Fruit fly (Drosophila melanogaster) whole organism, prepupa: ENCODE results near the gene Ubr3.

Source experiments
- Blimp-1 ChIP-seq: fragments of 200-800 bp; sonication (Bioruptor generic); optimal IDR thresholded peaks from 3 replicates; lab custom pipeline; 2017; ENCODE audit warnings: missing biosample characterization, missing genetic modification characterization, mild to moderate bottlenecking, moderate library complexity, missing genetic modification reagents
- CG10669 ChIP-seq: fragments of 200-800 bp; sonication (Bioruptor generic); optimal IDR thresholded peaks from 3 replicates; lab custom pipeline; 2018; ENCODE audit warnings: missing biosample characterization, mild to moderate bottlenecking, missing genetic modification characterization, moderate library complexity
- CG11294 ChIP-seq: fragments of 200-800 bp; sonication (Bioruptor generic); IDR thresholded peaks from 2 replicates; pipeline ENCODE4 v1.3.6; 2022; ENCODE audit warnings: missing biosample characterization, missing genetic modification characterization
- CG11762 ChIP-seq: fragments of 200-800 bp; sonication (Bioruptor generic); optimal IDR thresholded peaks from 3 replicates; lab custom pipeline; 2016; ENCODE audit warnings: missing biosample characterization, missing genetic modification characterization; ENCODE audit not compliant: insufficient read depth
- CG15336 ChIP-seq: fragments of 200-800 bp; sonication (Bioruptor generic); IDR thresholded peaks from 2 replicates; pipeline ENCODE4 v1.3.6; 2022; ENCODE audit warnings: missing biosample characterization, missing genetic modification characterization
- CG1621 ChIP-seq: fragments of 200-800 bp; sonication (Bioruptor generic); optimal IDR thresholded peaks from 3 replicates; lab custom pipeline; 2018; ENCODE audit warnings: missing biosample characterization, mild to moderate bottlenecking, missing genetic modification characterization
- CG16779 ChIP-seq: fragments of 200-800 bp; sonication (Bioruptor generic); optimal IDR thresholded peaks from 3 replicates; lab custom pipeline; 2017; ENCODE audit warnings: missing biosample characterization, mild to moderate bottlenecking, missing genetic modification characterization
- CG3032 ChIP-seq: fragments of 200-800 bp; optimal IDR thresholded peaks from 2 replicates; lab custom pipeline; 2019; ENCODE audit warnings: missing biosample characterization, mild to moderate bottlenecking, missing genetic modification characterization, moderate library complexity
- CG31627 ChIP-seq: fragments of 200-800 bp; sonication (Bioruptor generic); optimal IDR thresholded peaks from 3 replicates; lab custom pipeline; 2016; ENCODE audit warnings: missing biosample characterization, missing genetic modification characterization
- CG32006 ChIP-seq: fragments of 200-800 bp; sonication (Bioruptor generic); optimal IDR thresholded peaks from 3 replicates; lab custom pipeline; 2017; ENCODE audit warnings: missing biosample characterization, mild to moderate bottlenecking, missing genetic modification characterization
- CG4318 ChIP-seq: fragments of 200-800 bp; sonication (Bioruptor generic); optimal IDR thresholded peaks from 3 replicates; lab custom pipeline; 2017; ENCODE audit warnings: missing biosample characterization, mild to moderate bottlenecking, missing genetic modification characterization
- CG6163 ChIP-seq: fragments of 200-800 bp; sonication (Bioruptor generic); IDR thresholded peaks from 3 replicates; pipeline ENCODE4 v1.3.6; 2022; ENCODE audit warnings: missing biosample characterization, missing genetic modification characterization
- CG6792 ChIP-seq: fragments of 200-800 bp; sonication (Bioruptor generic); optimal IDR thresholded peaks from 3 replicates; lab custom pipeline; 2016; ENCODE audit warnings: missing biosample characterization, missing genetic modification characterization
- CG6808 ChIP-seq: fragments of 200-800 bp; sonication (Bioruptor generic); optimal IDR thresholded peaks from 3 replicates; lab custom pipeline; 2017; ENCODE audit warnings: missing biosample characterization, missing genetic modification characterization, mild to moderate bottlenecking, moderate library complexity, missing genetic modification reagents
- CG7368 ChIP-seq: fragments of 200-800 bp; sonication (Bioruptor generic); optimal IDR thresholded peaks from 3 replicates; lab custom pipeline; 2016; ENCODE audit warnings: missing biosample characterization, missing genetic modification characterization
- CG8119 ChIP-seq: fragments of 200-800 bp; sonication (Bioruptor generic); IDR thresholded peaks from 3 replicates; pipeline ENCODE4 v1.3.6; 2022; ENCODE audit warnings: missing biosample characterization, missing genetic modification characterization
- CG8632 ChIP-seq: fragments of 200-800 bp; sonication (Bioruptor generic); optimal IDR thresholded peaks from 3 replicates; lab custom pipeline; 2016; ENCODE audit warnings: missing biosample characterization, missing genetic modification characterization
- CG9139 ChIP-seq: fragments of 200-800 bp; sonication (Bioruptor generic); optimal IDR thresholded peaks from 3 replicates; lab custom pipeline; 2017; ENCODE audit warnings: missing biosample characterization, mild to moderate bottlenecking, missing genetic modification characterization
- Eip75B ChIP-seq: fragments of 200-800 bp; sonication (Bioruptor generic); optimal IDR thresholded peaks from 3 replicates; lab custom pipeline; 2016; ENCODE audit warnings: missing biosample characterization, missing genetic modification characterization
- Eip78C ChIP-seq: fragments of 200-800 bp; sonication (Bioruptor generic); peaks from one replicate; lab custom pipeline; 2016; ENCODE audit warnings: missing biosample characterization, missing genetic modification characterization
- Eip93F ChIP-seq: fragments of 200-800 bp; sonication (Bioruptor generic); optimal IDR thresholded peaks from 2 replicates; lab custom pipeline; 2016; ENCODE audit warnings: missing biosample characterization, mild to moderate bottlenecking, missing genetic modification characterization
- Ets96B ChIP-seq: fragments of 200-800 bp; optimal IDR thresholded peaks from 2 replicates; lab custom pipeline; 2019; ENCODE audit warnings: missing biosample characterization, mild to moderate bottlenecking, missing genetic modification characterization, moderate library complexity
- Gug ChIP-seq: fragments of 200-800 bp; sonication (Bioruptor generic); IDR thresholded peaks from 2 replicates; pipeline ENCODE4 v1.3.6; 2022; ENCODE audit warnings: missing biosample characterization, missing genetic modification characterization
- Hr39 ChIP-seq: fragments of 200-800 bp; sonication (Bioruptor generic); optimal IDR thresholded peaks from 2 replicates; lab custom pipeline; 2016; ENCODE audit warnings: missing biosample characterization, missing genetic modification characterization
- Hr4 ChIP-seq: fragments of 200-800 bp; sonication (Bioruptor generic); optimal IDR thresholded peaks from 3 replicates; lab custom pipeline; 2016; ENCODE audit warnings: missing biosample characterization, missing genetic modification characterization
- Met ChIP-seq: fragments of 200-800 bp; sonication (Bioruptor generic); optimal IDR thresholded peaks from 3 replicates; lab custom pipeline; 2016; ENCODE audit warnings: missing biosample characterization, missing genetic modification characterization
- OdsH ChIP-seq: fragments of 200-800 bp; sonication (Bioruptor generic); optimal IDR thresholded peaks from 3 replicates; lab custom pipeline; 2016; ENCODE audit warnings: missing biosample characterization, missing genetic modification characterization
- Smox ChIP-seq: fragments of 200-800 bp; sonication (Bioruptor generic); optimal IDR thresholded peaks from 3 replicates; lab custom pipeline; 2016; ENCODE audit warnings: missing biosample characterization, missing genetic modification characterization
- Sox102F ChIP-seq: fragments of 200-800 bp; sonication (Bioruptor generic); optimal IDR thresholded peaks from 2 replicates; lab custom pipeline; 2016; ENCODE audit warnings: missing biosample characterization, mild to moderate bottlenecking, missing genetic modification characterization
- Sox14 ChIP-seq: fragments of 200-800 bp; sonication (Bioruptor generic); optimal IDR thresholded peaks from 3 replicates; lab custom pipeline; 2016; ENCODE audit warnings: missing biosample characterization, missing genetic modification characterization
- Sox15 ChIP-seq: fragments of 200-800 bp; sonication (Bioruptor generic); optimal IDR thresholded peaks from 3 replicates; lab custom pipeline; 2016; ENCODE audit warnings: missing biosample characterization, missing genetic modification characterization
- achi ChIP-seq: fragments of 200-800 bp; sonication (Bioruptor generic); optimal IDR thresholded peaks from 3 replicates; lab custom pipeline; 2016; ENCODE audit warnings: missing biosample characterization, missing genetic modification characterization
- acj6 ChIP-seq: fragments of 200-800 bp; sonication (Bioruptor generic); optimal IDR thresholded peaks from 3 replicates; lab custom pipeline; 2016; ENCODE audit warnings: missing biosample characterization, missing genetic modification characterization
- dsx ChIP-seq: fragments of 200-800 bp; optimal IDR thresholded peaks from 3 replicates; lab custom pipeline; 2019; ENCODE audit warnings: missing biosample characterization, mild to moderate bottlenecking, missing genetic modification characterization, moderate library complexity; ENCODE audit not compliant: poor library complexity, severe bottlenecking
- eg ChIP-seq: fragments of 200-800 bp; sonication (Bioruptor generic); IDR thresholded peaks from 3 replicates; pipeline ENCODE4 v1.3.6; 2022; ENCODE audit warnings: missing biosample characterization, missing genetic modification characterization
- esn ChIP-seq: fragments of 200-800 bp; sonication (Bioruptor generic); optimal IDR thresholded peaks from 2 replicates; lab custom pipeline; 2016; ENCODE audit warnings: missing biosample characterization, mild to moderate bottlenecking, missing genetic modification characterization, moderate library complexity
- fd59A ChIP-seq: fragments of 200-800 bp; sonication (Bioruptor generic); optimal IDR thresholded peaks from 2 replicates; lab custom pipeline; 2017; ENCODE audit warnings: missing biosample characterization, mild to moderate bottlenecking, missing genetic modification characterization, missing genetic modification reagents
- fkh ChIP-seq: fragments of 200-800 bp; sonication (Bioruptor generic); optimal IDR thresholded peaks from 3 replicates; lab custom pipeline; 2017; ENCODE audit warnings: missing biosample characterization, mild to moderate bottlenecking, missing genetic modification characterization, moderate library complexity
- lz ChIP-seq: fragments of 200-800 bp; sonication (Bioruptor generic); optimal IDR thresholded peaks from 3 replicates; lab custom pipeline; 2016; ENCODE audit warnings: missing biosample characterization, missing genetic modification characterization
- net ChIP-seq: fragments of 200-800 bp; sonication (Bioruptor generic); optimal IDR thresholded peaks from 3 replicates; lab custom pipeline; 2016; ENCODE audit warnings: missing biosample characterization, missing genetic modification characterization
- salr ChIP-seq, 2 experiments: fragments of 200-800 bp; sonication (Bioruptor generic); optimal IDR thresholded peaks; 3 replicates each; lab custom pipeline; 2016 to 2018; ENCODE audit warnings: missing biosample characterization in 2 of 2, missing genetic modification characterization in 2 of 2, mild to moderate bottlenecking in 1 of 2
- spab ChIP-seq: fragments of 200-800 bp; sonication (Bioruptor generic); optimal IDR thresholded peaks from 2 replicates; lab custom pipeline; 2017; ENCODE audit warnings: missing biosample characterization, mild to moderate bottlenecking, missing genetic modification characterization, missing genetic modification reagents
- ss ChIP-seq, 2 experiments: fragments of 200-800 bp; sonication (Bioruptor generic); optimal IDR thresholded peaks; 2 replicates in 1 of 2; 3 replicates in 1 of 2; lab custom pipeline; 2017 to 2018; ENCODE audit warnings: mild to moderate bottlenecking in 2 of 2, missing biosample characterization in 2 of 2, missing genetic modification characterization in 2 of 2, moderate library complexity in 1 of 2
- svp ChIP-seq: fragments of 200-800 bp; sonication (Bioruptor generic); peaks from one replicate; lab custom pipeline; 2016; ENCODE audit warnings: missing biosample characterization, missing genetic modification characterization
- vri ChIP-seq: fragments of 200-800 bp; sonication (Bioruptor generic); optimal IDR thresholded peaks from 3 replicates; lab custom pipeline; 2016; ENCODE audit warnings: missing biosample characterization, mild to moderate bottlenecking, missing genetic modification characterization

Gene Ubr3

dm6 chrX:7980786-7981185 lies 45.1 kb downstream of the Ubr3 start:
- no peak for TF ChIP-seq CG8632 (GFP tag; lab: Kevin White, UChicago)
- TF ChIP-seq acj6 (GFP tag; lab: Kevin White, UChicago), result no peak
- TF ChIP-seq Sox14 (GFP tag; lab: Kevin White, UChicago), result no peak
- no peak for TF ChIP-seq CG32006 (GFP tag; lab: Kevin White, UChicago)
- TF ChIP-seq CG16779 (tag; lab: Kevin White, UChicago), result no peak
- TF ChIP-seq CG8119 (GFP tag; lab: Robert Waterston, UW), result peak; percentile 57
- no peak for TF ChIP-seq CG11762 (GFP tag; lab: Kevin White, UChicago)
- TF ChIP-seq ss (GFP tag; optimal IDR thresholded peaks at IDR 0.05; lab: Kevin White, UChicago), result peak; percentile 87
- peak; percentile 33 for TF ChIP-seq CG10669 (GFP tag; lab: Kevin White, UChicago)
- no peak for TF ChIP-seq Met (GFP tag; lab: Kevin White, UChicago)
- peak; percentile 77 for TF ChIP-seq CG9139
- TF ChIP-seq Ets96B, result peak; percentile 48
- no peak for TF ChIP-seq Sox102F
- peak; percentile 58 for TF ChIP-seq dsx
- peak; percentile 51 for TF ChIP-seq CG3032
- peak; percentile 43 for TF ChIP-seq spab
- peak; percentile 71 for TF ChIP-seq CG6808 (GFP tag; lab: Kevin White, UChicago)
- TF ChIP-seq achi (GFP tag; lab: Kevin White, UChicago), result peak; percentile 3
- peak; percentile 21; the same call in 1 of the 2 replicates for TF ChIP-seq CG15336 (GFP tag; lab: Robert Waterston, UW)
- TF ChIP-seq CG6163 (GFP tag; lab: Robert Waterston, UW), result 0 out of 3 replicates have a peak, but pooled peaks have one; percentile 42

DNA sequence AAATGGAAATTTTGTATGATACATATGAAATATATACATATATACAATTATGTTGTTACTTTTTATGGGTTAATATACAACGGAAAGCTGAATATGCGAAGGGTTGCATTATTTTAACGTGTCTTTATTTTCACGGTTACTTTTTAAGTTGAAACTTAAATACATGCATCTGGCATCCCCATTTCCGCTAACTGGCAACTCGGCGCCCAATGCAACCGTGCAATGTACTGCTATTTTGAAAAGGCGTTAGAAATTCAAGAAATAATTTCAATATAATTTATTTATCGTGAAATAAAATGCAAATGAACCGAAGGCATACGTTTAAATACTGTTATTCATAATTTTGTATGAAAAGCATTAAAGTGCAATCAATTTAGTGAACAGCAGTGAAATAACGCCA lies 50.9 kb downstream of the Ubr3 start:
- TF ChIP-seq CG9139 (no peak), CG10669 (GFP tag; lab: Kevin White, UChicago) (no peak), CG6808 (GFP tag; lab: Kevin White, UChicago) (peak; percentile 25), Eip78C (peak; percentile 18), Hr4 (GFP tag; lab: Kevin White, UChicago) (no peak), dsx (no peak), fd59A (no peak), CG1621 (tag; lab: Kevin White, UChicago) (no peak), esn (GFP tag; lab: Kevin White, UChicago) (peak; percentile 13), CG7368 (GFP tag; lab: Kevin White, UChicago) (no peak), Blimp-1 (GFP tag; lab: Kevin White, UChicago) (no peak), vri (GFP tag; lab: Kevin White, UChicago) (no peak), achi (GFP tag; lab: Kevin White, UChicago) (no peak), Gug (GFP tag; lab: Robert Waterston, UW) (no peak), spab (no peak), lz (GFP tag; lab: Kevin White, UChicago) (no peak), Smox (peak; percentile 5), svp (GFP tag; lab: Kevin White, UChicago) (no peak), CG6792 (no peak), Hr39 (GFP tag; lab: Kevin White, UChicago) (no peak)

DNA sequence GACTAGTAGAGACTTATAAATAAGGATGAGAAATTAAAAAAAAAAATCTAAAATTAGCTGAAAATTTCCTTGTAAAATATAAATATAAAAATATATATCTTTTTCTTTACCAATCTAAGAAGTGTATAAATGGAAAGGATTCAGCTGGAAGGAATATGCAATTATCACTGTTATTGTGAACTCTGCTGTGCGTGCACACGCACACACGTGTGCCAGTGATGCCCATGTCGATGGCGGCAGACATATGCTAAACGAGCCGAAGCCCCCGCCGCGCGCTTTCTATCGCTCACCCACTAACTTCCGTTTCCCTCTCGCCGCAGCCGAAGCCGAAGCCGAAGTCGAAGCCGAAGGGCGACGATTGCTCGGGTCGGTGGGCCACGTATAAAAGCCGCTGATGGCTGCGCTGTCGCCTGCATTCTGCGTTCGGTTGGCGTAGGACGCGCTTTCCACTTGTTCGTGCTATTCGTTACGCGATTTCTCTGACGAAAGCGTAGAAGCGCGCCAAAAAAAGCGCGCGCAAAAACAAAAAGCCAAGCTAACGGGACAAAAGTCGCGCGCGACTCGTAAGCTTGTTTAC lies 59.6 kb downstream of the Ubr3 start, which contains the start of gene Tbh:
Tbh (plus strand) TSS at position 527 of the 577 bp plus-strand sequence.
- TF ChIP-seq CG31627 (GFP tag; lab: Kevin White, UChicago) (no peak), Eip93F (GFP tag; lab: Kevin White, UChicago) (no peak), CG6163 (GFP tag; lab: Robert Waterston, UW) (peak; percentile 48; the same call in 1 of the 3 replicates), salr (GFP tag; optimal IDR thresholded peaks at IDR 0.05; lab: Kevin White, UChicago) (peak in 1 of 2 experiments; percentile 8), CG15336 (GFP tag; lab: Robert Waterston, UW) (0 out of 2 replicates have a peak, but pooled peaks have one; percentile 47), net (no peak), CG32006 (GFP tag; lab: Kevin White, UChicago) (peak; percentile 50), CG11294 (GFP tag; lab: Robert Waterston, UW) (peak; percentile 23; the same call in 1 of the 2 replicates), svp (GFP tag; lab: Kevin White, UChicago) (peak; percentile 20), fkh (GFP tag; lab: Kevin White, UChicago) (peak; percentile 32), acj6 (GFP tag; lab: Kevin White, UChicago) (peak; percentile 14), OdsH (GFP tag; lab: Kevin White, UChicago) (peak; percentile 26), CG6792 (no peak), Eip75B (GFP tag; lab: Kevin White, UChicago) (no peak), achi (GFP tag; lab: Kevin White, UChicago) (peak; percentile 15), CG4318 (GFP tag; lab: Kevin White, UChicago) (peak; percentile 3), CG6808 (GFP tag; lab: Kevin White, UChicago) (peak; percentile 93), Sox15 (GFP tag; lab: Kevin White, UChicago) (no peak), eg (GFP tag; lab: Robert Waterston, UW) (peak; percentile 36; the same call in 1 of the 3 replicates), CG8119 (GFP tag; lab: Robert Waterston, UW) (0 out of 3 replicates have a peak, but pooled peaks have one; percentile 29), ss (GFP tag; optimal IDR thresholded peaks at IDR 0.05; lab: Kevin White, UChicago) (peak in 1 of 2 experiments; percentile 6), Eip78C (peak; percentile 70), Ets96B (no peak)
